Worm (Caenorhabditis elegans) whole organism, L4 larva: ENCODE results near the gene ama-1.

ENCODE experiments used
- F44E2.7 ChIP-seq: fragments of 200-800 bp; sonication (Bioruptor generic); IDR thresholded peaks from 2 replicates; pipeline ENCODE4 v2.1.2; 2022; ENCODE audit warnings: missing genetic modification characterization, missing compliant biosample characterization
- T26A8.4 ChIP-seq: fragments of 200-800 bp; sonication (Bioruptor generic); IDR thresholded peaks from 2 replicates; pipeline ENCODE4 v1.3.6; 2022; ENCODE audit warnings: missing genetic modification characterization, missing compliant biosample characterization
- Y105C5A.15 ChIP-seq: fragments of 200-800 bp; sonication (Bioruptor generic); IDR thresholded peaks from 2 replicates; pipeline ENCODE4 v1.3.6; 2022; ENCODE audit warnings: missing genetic modification characterization, missing compliant biosample characterization
- Y48G9A.11 ChIP-seq: fragments of 200-800 bp; sonication (Bioruptor generic); IDR thresholded peaks from 2 replicates; pipeline ENCODE4 v1.3.6; 2022; ENCODE audit warnings: missing genetic modification reagents, missing genetic modification characterization, missing compliant biosample characterization
- ZK546.5 ChIP-seq, 2 experiments: sonication (generic microtip); optimal IDR thresholded peaks; 2 replicates each; lab custom pipeline; 2017; ENCODE audit warnings: missing biosample characterization in 2 of 2, missing genetic modification characterization in 2 of 2
- aha-1 ChIP-seq: fragments of 150-350 bp; peaks from one replicate; lab custom pipeline; 2014; ENCODE audit warnings: missing biosample characterization, missing genetic modification characterization
- aly-2 ChIP-seq: sonication (generic microtip); optimal IDR thresholded peaks from 2 replicates; lab custom pipeline; 2018; ENCODE audit warnings: missing biosample characterization, missing genetic modification characterization
- attf-4 ChIP-seq: sonication (generic microtip); optimal IDR thresholded peaks from 3 replicates; lab custom pipeline; 2017; ENCODE audit warnings: missing biosample characterization, missing genetic modification characterization
- ceh-32 ChIP-seq: sonication (generic microtip); optimal IDR thresholded peaks from 2 replicates; lab custom pipeline; 2016; ENCODE audit warnings: mild to moderate bottlenecking, missing genetic modification characterization, missing compliant biosample characterization; ENCODE audit not compliant: poor library complexity
- ceh-62 ChIP-seq: sonication (generic microtip); optimal IDR thresholded peaks from 2 replicates; lab custom pipeline; 2017; ENCODE audit warnings: missing biosample characterization, missing genetic modification characterization
- ceh-82 ChIP-seq: sonication (generic microtip); optimal IDR thresholded peaks from 2 replicates; lab custom pipeline; 2017; ENCODE audit warnings: missing biosample characterization, missing genetic modification characterization
- cey-2 ChIP-seq: sonication (generic microtip); optimal IDR thresholded peaks from 3 replicates; lab custom pipeline; 2017; ENCODE audit warnings: missing genetic modification characterization, mild to moderate bottlenecking, missing compliant biosample characterization, antibody characterized with exemption, borderline replicate concordance; ENCODE audit not compliant: insufficient read depth
- ctbp-1 ChIP-seq: fragments of 200-800 bp; sonication (Bioruptor generic); IDR thresholded peaks from 2 replicates; pipeline ENCODE4 v1.3.6; 2022; ENCODE audit warnings: missing genetic modification reagents, missing genetic modification characterization, missing compliant biosample characterization
- daf-8 ChIP-seq: fragments of 200-800 bp; sonication (Bioruptor generic); IDR thresholded peaks from 2 replicates; pipeline ENCODE4 v1.3.6; 2022; ENCODE audit warnings: missing genetic modification characterization, missing compliant biosample characterization
- dmd-9 ChIP-seq: fragments of 200-800 bp; sonication (Bioruptor generic); IDR thresholded peaks from 2 replicates; pipeline ENCODE4 v1.3.6; 2022; ENCODE audit warnings: missing genetic modification reagents, missing genetic modification characterization, missing compliant biosample characterization
- dpl-1 ChIP-seq: fragments of 150-350 bp; optimal IDR thresholded peaks from 2 replicates; lab custom pipeline; 2014; ENCODE audit warnings: missing biosample characterization, missing genetic modification reagents, missing genetic modification characterization
- egl-27 ChIP-seq: sonication (generic microtip); optimal IDR thresholded peaks from 3 replicates; lab custom pipeline; 2017; ENCODE audit warnings: missing biosample characterization, missing genetic modification reagents, missing genetic modification characterization
- fkh-10 ChIP-seq: fragments of 150-350 bp; optimal IDR thresholded peaks from 2 replicates; lab custom pipeline; 2014; ENCODE audit warnings: missing biosample characterization, missing genetic modification reagents, missing genetic modification characterization
- fos-1 ChIP-seq: fragments of 150-350 bp; optimal IDR thresholded peaks from 2 replicates; lab custom pipeline; 2014; ENCODE audit warnings: missing biosample characterization, missing genetic modification characterization
- hlh-11 ChIP-seq: fragments of 200-800 bp; sonication (Bioruptor generic); optimal IDR thresholded peaks from 2 replicates; lab custom pipeline; 2018; ENCODE audit warnings: mild to moderate bottlenecking, missing genetic modification characterization, missing compliant biosample characterization
- jun-1 ChIP-seq: fragments of 150-350 bp; optimal IDR thresholded peaks from 2 replicates; lab custom pipeline; 2014; ENCODE audit warnings: missing biosample characterization, missing genetic modification reagents, missing genetic modification characterization
- lim-7 ChIP-seq: fragments of 200-800 bp; sonication (Bioruptor generic); IDR thresholded peaks from 2 replicates; pipeline ENCODE4 v1.3.6; 2022; ENCODE audit warnings: missing genetic modification characterization, missing compliant biosample characterization
- lin-13 ChIP-seq: fragments of 150-350 bp; optimal IDR thresholded peaks from 2 replicates; lab custom pipeline; 2014; ENCODE audit warnings: missing biosample characterization, missing genetic modification reagents, missing genetic modification characterization
- lin-29 ChIP-seq: fragments of 200-800 bp; sonication (Bioruptor generic); IDR thresholded peaks from 2 replicates; pipeline ENCODE4 v1.3.6; 2022; ENCODE audit warnings: missing genetic modification reagents, missing genetic modification characterization, missing compliant biosample characterization
- lin-39 ChIP-seq: fragments of 150-350 bp; optimal IDR thresholded peaks from 2 replicates; lab custom pipeline; 2014; ENCODE audit warnings: missing biosample characterization, missing genetic modification reagents, missing genetic modification characterization
- lir-3 ChIP-seq: sonication (generic microtip); optimal IDR thresholded peaks from 2 replicates; lab custom pipeline; 2016; ENCODE audit warnings: mild to moderate bottlenecking, missing genetic modification characterization, missing compliant biosample characterization
- madf-5 ChIP-seq, 2 experiments: fragments of 200-800 bp; sonication (Bioruptor generic); IDR thresholded peaks; 2 replicates each; pipeline ENCODE4 v1.3.6; 2022; ENCODE audit warnings: missing compliant biosample characterization in 2 of 2, missing genetic modification characterization in 2 of 2
- mdl-1 ChIP-seq, 2 experiments: fragments of 150-350 bp in 1 of 2; sonication (generic microtip) in 1 of 2; optimal IDR thresholded peaks; 2 replicates each; lab custom pipeline; 2014 to 2017; ENCODE audit warnings: missing biosample characterization in 2 of 2, missing genetic modification characterization in 2 of 2
- mdt-29 ChIP-seq: fragments of 200-800 bp; sonication (Bioruptor generic); IDR thresholded peaks from 2 replicates; pipeline ENCODE4 v1.3.6; 2022; ENCODE audit warnings: missing genetic modification reagents, missing genetic modification characterization, missing compliant biosample characterization
- mxl-2 ChIP-seq: fragments of 200-800 bp; sonication (Bioruptor generic); conservative IDR thresholded peaks from 2 replicates; pipeline ENCODE4 v1.3.6; 2022; ENCODE audit warnings: missing genetic modification reagents, missing genetic modification characterization, missing compliant biosample characterization
- mxl-3 ChIP-seq: fragments of 200-800 bp; sonication (Bioruptor generic); optimal IDR thresholded peaks from 2 replicates; lab custom pipeline; 2018; ENCODE audit warnings: mild to moderate bottlenecking, missing genetic modification characterization, missing compliant biosample characterization
- nhr-11 ChIP-seq: fragments of 150-350 bp; optimal IDR thresholded peaks from 2 replicates; lab custom pipeline; 2014; ENCODE audit warnings: missing biosample characterization, missing genetic modification characterization
- nhr-237 ChIP-seq: sonication (generic microtip); optimal IDR thresholded peaks from 2 replicates; lab custom pipeline; 2017; ENCODE audit warnings: missing biosample characterization, missing genetic modification characterization
- nhr-48 ChIP-seq: sonication (generic microtip); optimal IDR thresholded peaks from 2 replicates; lab custom pipeline; 2016; ENCODE audit warnings: mild to moderate bottlenecking, missing genetic modification characterization, missing compliant biosample characterization
- php-3 ChIP-seq: fragments of 200-800 bp; sonication (Bioruptor generic); IDR thresholded peaks from 2 replicates; pipeline ENCODE4 v1.3.6; 2022; ENCODE audit warnings: missing genetic modification reagents, missing genetic modification characterization, missing compliant biosample characterization
- rbr-2 ChIP-seq: sonication (generic microtip); optimal IDR thresholded peaks from 2 replicates; lab custom pipeline; 2016; ENCODE audit warnings: missing genotype, missing genetic modification characterization, missing compliant biosample characterization
- saeg-2 ChIP-seq: fragments of 200-800 bp; sonication (Bioruptor generic); IDR thresholded peaks from 2 replicates; pipeline ENCODE4 v1.3.6; 2022; ENCODE audit warnings: missing genetic modification reagents, missing genetic modification characterization, missing compliant biosample characterization
- set-16 ChIP-seq: fragments of 200-800 bp; sonication (Bioruptor generic); IDR thresholded peaks from 2 replicates; pipeline ENCODE4 v1.3.6; 2022; ENCODE audit warnings: missing genetic modification reagents, missing genetic modification characterization, missing compliant biosample characterization
- snpc-4 ChIP-seq: fragments of 150-350 bp; optimal IDR thresholded peaks from 2 replicates; lab custom pipeline; 2014; ENCODE audit warnings: missing biosample characterization, missing genetic modification characterization
- spr-3 ChIP-seq: fragments of 200-800 bp; sonication (Bioruptor generic); optimal IDR thresholded peaks from 2 replicates; lab custom pipeline; 2018; ENCODE audit warnings: mild to moderate bottlenecking, missing genetic modification characterization, missing compliant biosample characterization
- unc-62 ChIP-seq, 3 experiments: fragments of 150-350 bp in 1 of 3; sonication (generic microtip); optimal IDR thresholded peaks in 2 of 3; peaks in 1 of 3; 1 replicate in 1 of 3; 2 replicates in 2 of 3; lab custom pipeline; 2014 to 2017; ENCODE audit warnings: missing biosample characterization in 3 of 3, missing genetic modification characterization in 3 of 3, missing genetic modification reagents in 3 of 3, missing genotype in 1 of 3
- zfp-2 ChIP-seq: sonication (generic microtip); optimal IDR thresholded peaks from 2 replicates; lab custom pipeline; 2016; ENCODE audit warnings: mild to moderate bottlenecking, missing genetic modification characterization, missing compliant biosample characterization
- zfp-3 ChIP-seq: fragments of 200-800 bp; sonication (Bioruptor generic); conservative IDR thresholded peaks from 2 replicates; pipeline ENCODE4 v1.3.6; 2022; ENCODE audit warnings: missing genetic modification reagents, missing genetic modification characterization, missing compliant biosample characterization
- ztf-11 ChIP-seq: fragments of 150-350 bp; optimal IDR thresholded peaks from 2 replicates; lab custom pipeline; 2014; ENCODE audit warnings: missing biosample characterization, missing genetic modification characterization

ama-1 gene

DNA sequence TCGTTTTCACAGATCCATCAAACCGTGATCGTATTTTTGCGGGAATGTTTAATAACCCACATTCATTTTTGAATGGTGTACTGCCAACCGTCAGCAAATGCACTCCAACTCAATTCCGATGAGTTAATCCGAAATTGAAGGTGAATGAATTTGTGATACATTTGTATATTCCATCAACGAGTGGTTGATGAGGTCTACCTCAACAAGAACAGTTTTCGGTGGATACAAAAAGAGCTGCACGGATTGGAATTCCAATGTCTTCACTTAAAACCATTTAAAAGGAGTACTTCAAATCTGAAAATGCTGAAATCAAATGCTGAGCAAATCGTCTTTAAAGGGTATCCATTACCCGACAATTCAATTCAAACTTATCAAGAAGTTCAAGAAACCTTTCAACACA lies 41.4 kb downstream of the ama-1 start, which contains the start of gene F15E6.5:
TSS of gene F15E6.5 (plus strand) at position 301 of the 400 bp plus-strand sequence.
- TF ChIP-seq dmd-9, result no peak
- no peak for TF ChIP-seq ztf-11

DNA sequence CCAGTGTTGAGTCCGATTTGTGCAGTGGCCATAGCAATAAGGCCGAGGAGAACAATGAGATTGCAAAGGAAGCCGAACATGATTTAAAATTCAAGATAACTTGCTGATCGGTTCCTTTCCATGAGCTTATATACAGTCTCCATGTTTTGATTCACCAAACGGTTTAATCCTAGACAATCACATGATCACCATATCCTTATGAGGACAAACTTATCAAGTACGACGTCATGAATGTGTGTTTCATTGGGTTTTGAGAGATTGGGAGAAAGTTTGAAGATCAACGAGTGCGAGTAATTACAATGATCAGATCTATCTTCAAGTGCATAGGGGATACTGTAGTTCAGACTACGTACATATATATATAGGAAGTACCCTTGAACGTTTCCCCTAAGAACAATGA lies 42.6 kb downstream of the ama-1 start, which contains the start of gene dct-7:
TSS of gene dct-7 (minus strand) at position 101 of the 400 bp plus-strand sequence.
- TF ChIP-seq nhr-48 (tag; lab: Kevin White, UChicago), result peak; percentile 11
- no peak for TF ChIP-seq lim-7

DNA sequence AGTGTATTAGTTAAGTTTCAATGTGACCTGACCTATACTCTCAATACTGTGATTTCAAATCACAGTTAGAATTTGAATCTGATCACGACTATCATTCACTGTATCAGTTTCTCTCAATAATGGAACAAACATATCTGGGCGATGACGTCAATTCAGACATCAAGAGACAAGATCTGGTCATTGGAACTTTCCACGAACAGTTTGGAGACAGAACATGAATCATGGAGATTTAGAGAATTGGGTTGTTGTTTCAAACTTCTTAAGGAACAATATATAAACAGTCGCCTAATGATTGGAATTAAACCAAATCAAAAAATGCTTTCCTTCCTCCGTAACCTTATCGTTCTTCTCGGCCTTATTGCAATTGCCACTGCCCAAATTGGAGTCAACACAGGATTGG lies 43.3 kb downstream of the ama-1 start, which contains the start of gene F15E6.4:
TSS of gene F15E6.4 (plus strand) at position 301 of the 400 bp plus-strand sequence.
- no peak for TF ChIP-seq Y48G9A.11
- TF ChIP-seq F44E2.7 (GFP tag; lab: Robert Waterston, UW), result no peak
- no peak for TF ChIP-seq nhr-48 (tag; lab: Kevin White, UChicago)
- no peak for TF ChIP-seq ctbp-1
- no peak for TF ChIP-seq set-16 (GFP tag; lab: Robert Waterston, UW)
- TF ChIP-seq nhr-237 (tag; lab: Kevin White, UChicago), result no peak
- no peak for TF ChIP-seq mdl-1 (tag; optimal IDR thresholded peaks at IDR 0.05; lab: Kevin White, UChicago)
- TF ChIP-seq lir-3, result no peak
- TF ChIP-seq T26A8.4 (GFP tag; lab: Robert Waterston, UW), result no peak

DNA sequence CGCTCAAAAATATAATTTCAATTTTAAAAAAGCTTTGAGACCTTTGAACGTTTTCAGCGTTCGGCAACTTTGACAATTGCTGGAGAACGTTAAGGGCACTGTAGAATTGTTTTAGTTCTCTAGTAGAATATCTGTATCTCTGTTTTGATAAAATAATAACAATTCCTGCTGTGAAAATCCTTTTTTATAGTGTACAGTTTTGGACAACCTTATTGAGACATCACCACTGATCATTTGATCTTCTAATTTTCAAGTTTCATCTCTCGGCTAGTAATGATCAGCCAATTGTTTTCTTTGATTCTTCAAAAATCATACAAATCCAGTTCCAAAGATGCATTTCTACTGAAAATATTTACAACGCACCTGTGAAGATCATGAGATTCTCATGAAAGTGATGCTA lies 44.7 kb downstream of the ama-1 start, which contains the start of gene F15E6.10:
TSS of gene F15E6.10 (plus strand) at position 301 of the 400 bp plus-strand sequence.
- TF ChIP-seq ZK546.5 (tag; optimal IDR thresholded peaks at IDR 0.05; lab: Kevin White, UChicago), result no peak
- TF ChIP-seq nhr-48 (tag; lab: Kevin White, UChicago), result no peak
- TF ChIP-seq spr-3 (GFP tag; lab: Kevin White, UChicago), result no peak

DNA sequence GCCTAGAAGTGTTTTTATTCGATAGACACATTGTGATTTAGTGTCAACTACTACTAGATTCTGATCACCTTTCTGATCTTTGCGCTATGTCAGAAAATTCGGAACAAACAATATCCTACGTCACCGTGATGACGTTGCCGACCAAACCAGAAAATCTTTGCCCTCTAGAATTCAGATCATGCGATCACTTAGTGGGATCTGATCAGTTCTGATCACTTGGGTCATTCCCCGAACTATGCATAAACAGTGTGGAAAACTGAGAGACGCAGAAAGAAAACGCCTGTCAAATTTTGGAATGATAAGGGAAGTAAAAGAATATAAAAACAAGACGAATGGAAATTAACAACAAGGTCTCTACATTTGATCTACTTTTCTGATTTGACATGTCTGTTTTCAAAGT lies 46.7 kb downstream of the ama-1 start, which contains the start of gene F15E6.3:
TSS of gene F15E6.3 (plus strand) at position 344 of the 400 bp plus-strand sequence.
- TF ChIP-seq fos-1 (no peak), ceh-62 (no peak), madf-5 (GFP tag; IDR thresholded peaks at IDR 0.05; lab: Robert Waterston, UW) (no peak), hlh-11 (tag; lab: Kevin White, UChicago) (peak; percentile 76), ZK546.5 (tag; optimal IDR thresholded peaks at IDR 0.05; lab: Kevin White, UChicago) (no peak), aly-2 (no peak), dpl-1 (GFP tag; lab: Kevin White, UChicago) (no peak), nhr-11 (peak; percentile 34), Y48G9A.11 (no peak), lin-13 (GFP tag; lab: Kevin White, UChicago) (no peak), mdt-29 (GFP tag; lab: Robert Waterston, UW) (no peak), php-3 (GFP tag; lab: Robert Waterston, UW) (no peak), zfp-2 (tag; lab: Kevin White, UChicago) (no peak), saeg-2 (no peak), cey-2 (no peak), ceh-32 (tag; lab: Kevin White, UChicago) (no peak), ceh-82 (tag; lab: Kevin White, UChicago) (no peak), daf-8 (GFP tag; lab: Robert Waterston, UW) (no peak), lin-39 (tag; lab: Kevin White, UChicago) (no peak), rbr-2 (no peak), egl-27 (no peak), Y105C5A.15 (GFP tag; lab: Robert Waterston, UW) (no peak), unc-62 (GFP tag; optimal IDR thresholded peaks at IDR 0.05 in 1 of 2; lab: Kevin White, UChicago) (peak in 1 of 2 experiments; percentile 99), unc-62 (tag; optimal IDR thresholded peaks at IDR 0.05; lab: Kevin White, UChicago) (no peak), zfp-3 (GFP tag; lab: Robert Waterston, UW) (no peak), set-16 (GFP tag; lab: Robert Waterston, UW) (no peak), aha-1 (tag; lab: Kevin White, UChicago) (peak; percentile 24), fkh-10 (GFP tag; lab: Kevin White, UChicago) (no peak), mxl-2 (GFP tag; lab: Robert Waterston, UW) (no peak), lin-29 (GFP tag; lab: Robert Waterston, UW) (no peak), attf-4 (tag; lab: Kevin White, UChicago) (no peak), snpc-4 (tag; lab: Kevin White, UChicago) (no peak), jun-1 (tag; lab: Kevin White, UChicago) (no peak), mxl-3 (GFP tag; lab: Kevin White, UChicago) (peak; percentile 29)
